Fruit fly (Drosophila melanogaster): ENCODE data around the gene CG8219.
A peak's percentile ranks its signal among the peaks of the same experiment; 100 is the strongest.
"Not testable (repeated sequence)": the region's sequence is repeated elsewhere in the genome, so short reads cannot be mapped to it uniquely, and the experiment has no call there.

CG8219 gene

dm6 chr3L:6200173-6200572 lies at the start of gene CG8219:
Gene CG8219, plus strand, starts transcription at chr3L:6200473.
- TF ChIP-seq ey (GFP tag; optimal IDR thresholded peaks at IDR 0.05) = no peak
- no peak for TF ChIP-seq Hnf4 (GFP tag; optimal IDR thresholded peaks at IDR 0.05)
- no peak for TF ChIP-seq GATAd (GFP tag; optimal IDR thresholded peaks at IDR 0.05)
- TF ChIP-seq usp (GFP tag; optimal IDR thresholded peaks at IDR 0.05) = no peak
- TF ChIP-seq CrebA (GFP tag; optimal IDR thresholded peaks at IDR 0.05; ENCODE audit: borderline replicate concordance) = no peak
- no peak for TF ChIP-seq dl (GFP tag; optimal IDR thresholded peaks at IDR 0.05; ENCODE audit: insufficient read depth in 1 of 2, partially characterized antibody in 2 of 2)
- TF ChIP-seq tai (GFP tag; optimal IDR thresholded peaks at IDR 0.05) = no peak
- TF ChIP-seq Abd-B (GFP tag; optimal IDR thresholded peaks at IDR 0.05) = no peak
- TF ChIP-seq lola (GFP tag; optimal IDR thresholded peaks at IDR 0.05) = no peak
- TF ChIP-seq Sp1 (GFP tag; optimal IDR thresholded peaks at IDR 0.05) = no peak
- no peak for TF ChIP-seq br (GFP tag; optimal IDR thresholded peaks at IDR 0.05)
- TF ChIP-seq Dif (GFP tag; optimal IDR thresholded peaks at IDR 0.05; ENCODE audit: partially characterized antibody) = no peak
- no peak for TF ChIP-seq foxo (GFP tag; optimal IDR thresholded peaks at IDR 0.05)
- no peak for TF ChIP-seq brk (GFP tag; optimal IDR thresholded peaks at IDR 0.05)
- no peak for TF ChIP-seq OdsH (GFP tag; optimal IDR thresholded peaks at IDR 0.05)
- no peak for TF ChIP-seq HLH106 (tag; optimal IDR thresholded peaks at IDR 0.05)
- TF ChIP-seq CG9705 (GFP tag; optimal IDR thresholded peaks at IDR 0.05) = no peak
- TF ChIP-seq dmrt93B (GFP tag; optimal IDR thresholded peaks at IDR 0.05) = no peak
- no peak for TF ChIP-seq jim (GFP tag; optimal IDR thresholded peaks at IDR 0.05)
- TF ChIP-seq sv (GFP tag; optimal IDR thresholded peaks at IDR 0.05) = no peak

dm6 chr3L:6150757-6151354 lies 49.4 kb upstream of the CG8219 start, which contains the start of the genes Cpr65Ax2 and Lcp65Aa:
Gene Cpr65Ax2, minus strand, starts transcription at chr3L:6150857.
Gene Lcp65Aa, plus strand, starts transcription at chr3L:6151304.
- not testable (repeated sequence) for TF ChIP-seq rgr (GFP tag; optimal IDR thresholded peaks at IDR 0.05); ey (GFP tag; optimal IDR thresholded peaks at IDR 0.05); Hr83 (GFP tag; optimal IDR thresholded peaks at IDR 0.05; ENCODE audit: poor library complexity, severe bottlenecking)

dm6 chr3L:6152531-6152930 lies 47.7 kb upstream of the CG8219 start, which contains the start of gene Acp65Aa:
Gene Acp65Aa, minus strand, starts transcription at chr3L:6152745.
- TF ChIP-seq dl (GFP tag; optimal IDR thresholded peaks at IDR 0.05; ENCODE audit: insufficient read depth in 1 of 2, partially characterized antibody in 2 of 2) (no peak), Hr78 (GFP tag; optimal IDR thresholded peaks at IDR 0.05) (no peak)

- TF ChIP-seq CG32264 (GFP tag; optimal IDR thresholded peaks at IDR 0.05) = no peak
- TF ChIP-seq HLH106 (tag; optimal IDR thresholded peaks at IDR 0.05) = no peak
- TF ChIP-seq CrebA (GFP tag; optimal IDR thresholded peaks at IDR 0.05; ENCODE audit: borderline replicate concordance) = peak; percentile 44
- TF ChIP-seq CG9705 (GFP tag; optimal IDR thresholded peaks at IDR 0.05) = no peak
- no peak for TF ChIP-seq fru (GFP tag; optimal IDR thresholded peaks at IDR 0.05)
- TF ChIP-seq Sp1 (GFP tag; optimal IDR thresholded peaks at IDR 0.05) = peak; percentile 41
- no peak for TF ChIP-seq Hr78 (GFP tag; optimal IDR thresholded peaks at IDR 0.05)
- TF ChIP-seq dmrt93B (GFP tag; optimal IDR thresholded peaks at IDR 0.05) = no peak
- no peak for TF ChIP-seq Hr83 (GFP tag; optimal IDR thresholded peaks at IDR 0.05; ENCODE audit: poor library complexity, severe bottlenecking)
- TF ChIP-seq GATAd (GFP tag; optimal IDR thresholded peaks at IDR 0.05) = no peak
- TF ChIP-seq Dfd (GFP tag; optimal IDR thresholded peaks at IDR 0.05) = no peak
- peak; percentile 72 for TF ChIP-seq Rel (GFP tag; optimal IDR thresholded peaks at IDR 0.05)
- no peak for TF ChIP-seq Rel (tag; optimal IDR thresholded peaks at IDR 0.05)
- no peak for TF ChIP-seq foxo (GFP tag; optimal IDR thresholded peaks at IDR 0.05)
These were observed 45.3 kb upstream of the CG8219 start for dm6 chr3L:6154951-6155394.

dm6 chr3L:6157327-6158032 lies 42.8 kb upstream of the CG8219 start, which contains the start of gene CG13297:
Gene CG13297, minus strand, starts transcription at chr3L:6157377.
- no peak for TF ChIP-seq Hr78 (GFP tag; optimal IDR thresholded peaks at IDR 0.05)
- TF ChIP-seq Dif (GFP tag; optimal IDR thresholded peaks at IDR 0.05; ENCODE audit: partially characterized antibody) = no peak
- no peak for TF ChIP-seq brk (GFP tag; optimal IDR thresholded peaks at IDR 0.05)
- TF ChIP-seq h (GFP tag; optimal IDR thresholded peaks at IDR 0.05) = no peak
- TF ChIP-seq Abd-B (GFP tag; optimal IDR thresholded peaks at IDR 0.05) = no peak
- TF ChIP-seq HLH106 (tag; optimal IDR thresholded peaks at IDR 0.05) = no peak
- no peak for TF ChIP-seq dsf (GFP tag; optimal IDR thresholded peaks at IDR 0.05; ENCODE audit: borderline replicate concordance)
- no peak for TF ChIP-seq OdsH (GFP tag; optimal IDR thresholded peaks at IDR 0.05)
- TF ChIP-seq CG32264 (GFP tag; optimal IDR thresholded peaks at IDR 0.05) = no peak
